Fruit fly (Drosophila melanogaster) Kc167 (cell line): Measurements from ENCODE around the gene CG6324.

Experiments used
- Myc ChIP-seq: fragments of >200 bp; optimal IDR thresholded peaks from 2 replicates; lab custom pipeline; 2017; ENCODE audit warnings: missing external identifiers
- Sin3A ChIP-seq: fragments of >200 bp; optimal IDR thresholded peaks from 2 replicates; lab custom pipeline; 2018; ENCODE audit warnings: missing external identifiers
- h ChIP-seq: fragments of >200 bp; optimal IDR thresholded peaks from 3 replicates; lab custom pipeline; 2018; ENCODE audit warnings: missing external identifiers
- ttk ChIP-seq: sonication (Bioruptor generic); optimal IDR thresholded peaks from 2 replicates; lab custom pipeline; 2017; ENCODE audit warnings: missing external identifiers

DNA sequence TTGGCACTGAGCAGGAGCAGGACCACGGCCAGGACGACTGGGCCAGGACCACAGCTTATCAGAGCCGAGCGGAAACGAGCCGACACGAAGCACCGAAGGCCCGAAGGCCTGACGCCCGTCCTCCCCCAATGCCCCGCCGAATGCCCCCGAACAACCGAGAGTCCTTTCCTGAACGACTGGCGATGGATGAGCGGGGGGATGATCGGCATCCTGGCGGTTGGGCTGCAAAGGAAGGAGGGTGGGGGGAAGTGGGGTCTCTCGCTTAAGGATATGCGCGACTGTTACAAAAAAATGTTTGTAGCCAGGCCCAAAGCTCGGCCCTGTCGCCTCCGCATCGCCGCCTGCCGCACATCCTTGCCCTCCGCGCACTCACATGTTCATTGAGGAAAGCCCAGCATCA, 34.6 kb upstream of the CG6324 start, which contains the start of gene Cngl:
- TF ChIP-seq Myc (lab: Kevin White, UChicago) (no peak), ttk (lab: Kevin White, UChicago) (no peak), h (lab: Kevin White, UChicago) (no peak), Sin3A (lab: Kevin White, UChicago) (no peak)
